Fruit fly (Drosophila melanogaster) whole organism, embryonic: ENCODE results near the gene CG2767.
A peak's percentile ranks its signal among the peaks of the same experiment; 100 is the strongest.

Experiments
- B-H2 ChIP-seq: fragments of 200-800 bp; sonication (Bioruptor generic); optimal IDR thresholded peaks from 2 replicates; lab custom pipeline; 2018; ENCODE audit warnings: missing biosample characterization, mild to moderate bottlenecking, missing genetic modification characterization
- CG10462 ChIP-seq: fragments of 200-800 bp; sonication (Bioruptor generic); optimal IDR thresholded peaks from 2 replicates; lab custom pipeline; 2016; ENCODE audit warnings: missing biosample characterization, missing genetic modification characterization
- CG11247 ChIP-seq: fragments of 200-800 bp; sonication (Bioruptor generic); IDR thresholded peaks from 2 replicates; pipeline ENCODE4 v1.3.6; 2022; ENCODE audit warnings: missing biosample characterization, missing genetic modification characterization
- CG11456 ChIP-seq: fragments of 200-800 bp; sonication (Bioruptor generic); IDR thresholded peaks from 3 replicates; pipeline ENCODE4 v1.3.6; 2022; ENCODE audit warnings: missing biosample characterization, missing genetic modification characterization
- CG12299 ChIP-seq: fragments of 200-800 bp; sonication (Bioruptor generic); optimal IDR thresholded peaks from 2 replicates; lab custom pipeline; 2018; ENCODE audit warnings: missing biosample characterization, mild to moderate bottlenecking, missing genetic modification characterization
- CG13296 ChIP-seq: fragments of 200-800 bp; sonication (Bioruptor generic); optimal IDR thresholded peaks from 3 replicates; lab custom pipeline; 2018; ENCODE audit warnings: missing biosample characterization, mild to moderate bottlenecking, missing genetic modification characterization
- CG13424 ChIP-seq: fragments of 200-800 bp; sonication (Bioruptor generic); optimal IDR thresholded peaks from 2 replicates; lab custom pipeline; 2019; ENCODE audit warnings: missing biosample characterization, mild to moderate bottlenecking, missing genetic modification characterization, moderate library complexity
- CG16779 ChIP-seq: fragments of 200-800 bp; sonication (Bioruptor generic); IDR thresholded peaks from 2 replicates; pipeline ENCODE4 v1.3.6; 2022; ENCODE audit warnings: missing biosample characterization, missing genetic modification characterization
- CG16813 ChIP-seq: fragments of 200-800 bp; sonication (Bioruptor generic); IDR thresholded peaks from 3 replicates; pipeline ENCODE4 v1.3.6; 2022; ENCODE audit warnings: missing biosample characterization, missing genetic modification characterization; ENCODE audit not compliant: partially characterized antibody
- CG18011 ChIP-seq: fragments of 200-800 bp; sonication (Bioruptor generic); optimal IDR thresholded peaks from 2 replicates; lab custom pipeline; 2017; ENCODE audit warnings: missing biosample characterization, missing genetic modification characterization, mild to moderate bottlenecking, moderate library complexity, missing genotype
- CG2712 ChIP-seq: fragments of 200-800 bp; optimal IDR thresholded peaks from 3 replicates; lab custom pipeline; 2019; ENCODE audit warnings: missing biosample characterization, mild to moderate bottlenecking, missing genetic modification characterization, moderate library complexity
- CG2875 ChIP-seq: fragments of 200-800 bp; sonication (Bioruptor generic); optimal IDR thresholded peaks from 2 replicates; lab custom pipeline; 2017; ENCODE audit warnings: missing biosample characterization, mild to moderate bottlenecking, missing genetic modification characterization, missing genetic modification reagents
- CG31441 ChIP-seq: fragments of 200-800 bp; sonication (Bioruptor generic); IDR thresholded peaks from 2 replicates; pipeline ENCODE4 v1.3.6; 2022; ENCODE audit warnings: missing biosample characterization, missing genetic modification characterization
- CG32767 ChIP-seq: fragments of 200-800 bp; sonication (Bioruptor generic); IDR thresholded peaks from 2 replicates; pipeline ENCODE4 v1.3.6; 2022; ENCODE audit warnings: missing biosample characterization, missing genetic modification characterization
- CG3726 ChIP-seq: fragments of 200-800 bp; sonication (Bioruptor generic); IDR thresholded peaks from 3 replicates; pipeline ENCODE4, ENCODE4 v1.3.6; 2022; ENCODE audit warnings: missing biosample characterization, missing genetic modification characterization
- CG3847 ChIP-seq: fragments of 200-800 bp; sonication (Bioruptor generic); IDR thresholded peaks from 2 replicates; pipeline ENCODE4 v1.3.6; 2022; ENCODE audit warnings: missing biosample characterization, missing genetic modification characterization
- CG4854 ChIP-seq: fragments of 200-800 bp; sonication (Bioruptor generic); optimal IDR thresholded peaks from 2 replicates; lab custom pipeline; 2016; ENCODE audit warnings: missing biosample characterization, missing genetic modification characterization, inconsistent platforms
- CG6272 ChIP-seq: fragments of 200-800 bp; sonication (Bioruptor generic); IDR thresholded peaks from 2 replicates; pipeline ENCODE4 v1.3.6; 2022; ENCODE audit warnings: missing biosample characterization, missing genetic modification characterization
- CG7839 ChIP-seq: fragments of 200-800 bp; sonication (Bioruptor generic); optimal IDR thresholded peaks from 3 replicates; lab custom pipeline; 2018; ENCODE audit warnings: missing biosample characterization, mild to moderate bottlenecking, missing genetic modification characterization, moderate library complexity
- CG8281 ChIP-seq: fragments of 200-800 bp; sonication (Bioruptor generic); optimal IDR thresholded peaks from 2 replicates; lab custom pipeline; 2018; ENCODE audit warnings: missing biosample characterization, mild to moderate bottlenecking, missing genetic modification characterization, moderate library complexity
- CTCF ChIP-seq: fragments of 200-800 bp; sonication (Bioruptor generic); optimal IDR thresholded peaks from 2 replicates; lab custom pipeline; 2017; ENCODE audit warnings: missing biosample characterization, mild to moderate bottlenecking, missing genetic modification characterization, moderate library complexity
- Chrac-16 ChIP-seq: fragments of 200-800 bp; sonication (Bioruptor generic); optimal IDR thresholded peaks from 3 replicates; lab custom pipeline; 2016; ENCODE audit warnings: missing biosample characterization, missing genetic modification characterization
- D19B ChIP-seq: fragments of 200-800 bp; sonication (Bioruptor generic); optimal IDR thresholded peaks from 2 replicates; lab custom pipeline; 2017; ENCODE audit warnings: missing biosample characterization, mild to moderate bottlenecking, missing genetic modification characterization
- Dfd ChIP-seq, 2 experiments: fragments of >200 bp; optimal IDR thresholded peaks; 2 replicates each; lab custom pipeline; 2017; ENCODE audit warnings: missing biosample characterization in 2 of 2, missing genetic modification characterization in 2 of 2
- Doc2 ChIP-seq: fragments of 200-800 bp; sonication (Bioruptor generic); IDR thresholded peaks from 2 replicates; pipeline ENCODE4 v1.3.6; 2022; ENCODE audit warnings: missing biosample characterization, missing genetic modification characterization
- ERR ChIP-seq: fragments of 200-800 bp; sonication (Bioruptor generic); optimal IDR thresholded peaks from 2 replicates; lab custom pipeline; 2016; ENCODE audit warnings: missing biosample characterization, missing genetic modification characterization
- Meics ChIP-seq: fragments of 200-800 bp; sonication (Bioruptor generic); optimal IDR thresholded peaks from 2 replicates; lab custom pipeline; 2017; ENCODE audit warnings: missing biosample characterization, mild to moderate bottlenecking, missing genetic modification characterization
- NC2α ChIP-seq: fragments of 200-800 bp; sonication (Bioruptor generic); optimal IDR thresholded peaks from 2 replicates; lab custom pipeline; 2016; ENCODE audit warnings: missing biosample characterization, missing genetic modification characterization
- NC2β ChIP-seq: fragments of 200-800 bp; sonication (Bioruptor generic); optimal IDR thresholded peaks from 2 replicates; lab custom pipeline; 2016; ENCODE audit warnings: missing biosample characterization, missing genetic modification characterization
- Ravus ChIP-seq: fragments of 200-800 bp; sonication (Bioruptor generic); IDR thresholded peaks from 2 replicates; pipeline ENCODE4 v1.3.6; 2022; ENCODE audit warnings: missing biosample characterization, missing genetic modification characterization
- Sry-δ ChIP-seq: fragments of 200-800 bp; sonication (Bioruptor generic); optimal IDR thresholded peaks from 2 replicates; lab custom pipeline; 2016; ENCODE audit warnings: missing biosample characterization, missing genetic modification characterization
- abd-A ChIP-seq: fragments of 200-800 bp; sonication (Bioruptor generic); optimal IDR thresholded peaks from 3 replicates; lab custom pipeline; 2019; ENCODE audit warnings: missing biosample characterization, mild to moderate bottlenecking, missing genetic modification characterization, moderate library complexity
- ase ChIP-seq: fragments of 200-800 bp; sonication (Bioruptor generic); IDR thresholded peaks from 3 replicates; pipeline ENCODE4 v1.3.6; 2022; ENCODE audit warnings: missing biosample characterization, missing genetic modification characterization
- bab2 ChIP-seq: fragments of 200-800 bp; sonication (Bioruptor generic); optimal IDR thresholded peaks from 2 replicates; lab custom pipeline; 2016; ENCODE audit warnings: missing biosample characterization, missing genetic modification characterization
- cato ChIP-seq: fragments of 200-800 bp; sonication (Bioruptor generic); optimal IDR thresholded peaks from 2 replicates; lab custom pipeline; 2016; ENCODE audit warnings: missing biosample characterization, missing genetic modification characterization, borderline replicate concordance
- chinmo ChIP-seq: fragments of 200-800 bp; sonication (Bioruptor generic); IDR thresholded peaks from 4 replicates; pipeline ENCODE4 v1.3.6; 2022; ENCODE audit warnings: missing biosample characterization, missing genetic modification characterization; ENCODE audit not compliant: partially characterized antibody
- chn ChIP-seq: fragments of 200-800 bp; sonication (Bioruptor generic); optimal IDR thresholded peaks from 2 replicates; lab custom pipeline; 2016; ENCODE audit warnings: missing biosample characterization, missing genetic modification characterization
- dysf ChIP-seq: fragments of 200-800 bp; sonication (Bioruptor generic); IDR thresholded peaks from 3 replicates; pipeline ENCODE4 v1.3.6; 2022; ENCODE audit warnings: missing biosample characterization, missing genetic modification characterization
- exex ChIP-seq: fragments of 200-800 bp; sonication (Bioruptor generic); optimal IDR thresholded peaks from 4 replicates; lab custom pipeline; 2018; ENCODE audit warnings: missing biosample characterization, mild to moderate bottlenecking, missing genetic modification characterization, moderate library complexity
- gcm2 ChIP-seq: fragments of 200-800 bp; sonication (Bioruptor generic); optimal IDR thresholded peaks from 2 replicates; lab custom pipeline; 2016; ENCODE audit warnings: missing biosample characterization, missing genetic modification characterization
- kah ChIP-seq: fragments of 200-800 bp; sonication (Bioruptor generic); optimal IDR thresholded peaks from 2 replicates; lab custom pipeline; 2018; ENCODE audit warnings: missing biosample characterization, mild to moderate bottlenecking, missing genetic modification characterization
- klu ChIP-seq: fragments of 200-800 bp; sonication (Bioruptor generic); IDR thresholded peaks from 2 replicates; pipeline ENCODE4 v1.3.6; 2022; ENCODE audit warnings: missing biosample characterization, missing genetic modification characterization
- pan ChIP-seq, 4 experiments: fragments of >200 bp in 3 of 4; fragments of 200-800 bp in 1 of 4; sonication (Bioruptor generic) in 1 of 4; optimal IDR thresholded peaks in 3 of 4; IDR thresholded peaks in 1 of 4; 2 replicates each; pipeline versions ENCODE4 v1.3.6 to Lab custom; 2017 to 2022; ENCODE audit warnings: missing biosample characterization in 2 of 4, missing genetic modification characterization in 2 of 4, mixed read lengths in 1 of 4
- pum ChIP-seq: fragments of 200-800 bp; sonication (Bioruptor generic); optimal IDR thresholded peaks from 2 replicates; lab custom pipeline; 2016; ENCODE audit warnings: missing biosample characterization, missing genetic modification characterization
- repo ChIP-seq: fragments of 200-800 bp; sonication (Bioruptor generic); optimal IDR thresholded peaks from 2 replicates; lab custom pipeline; 2016; ENCODE audit warnings: missing biosample characterization, missing genetic modification characterization
- ro ChIP-seq: fragments of 200-800 bp; sonication (Bioruptor generic); IDR thresholded peaks from 2 replicates; pipeline ENCODE4 v1.3.6; 2022; ENCODE audit warnings: missing biosample characterization, missing genetic modification characterization
- scrt ChIP-seq: fragments of 200-800 bp; sonication (Bioruptor generic); optimal IDR thresholded peaks from 2 replicates; lab custom pipeline; 2018; ENCODE audit warnings: missing biosample characterization, mild to moderate bottlenecking, missing genetic modification characterization, moderate library complexity
- shn ChIP-seq: fragments of 200-800 bp; sonication (Bioruptor generic); optimal IDR thresholded peaks from 3 replicates; lab custom pipeline; 2016; ENCODE audit warnings: missing biosample characterization, missing genetic modification characterization
- tna ChIP-seq: fragments of 200-800 bp; sonication (Bioruptor generic); IDR thresholded peaks from 2 replicates; pipeline ENCODE4 v1.3.6; 2022; ENCODE audit warnings: missing biosample characterization, missing genetic modification characterization; ENCODE audit not compliant: partially characterized antibody
- toy ChIP-seq: fragments of 200-800 bp; sonication (Bioruptor generic); IDR thresholded peaks from 2 replicates; pipeline ENCODE4 v1.3.6; 2022; ENCODE audit warnings: missing biosample characterization, missing genetic modification characterization
- usp ChIP-seq: fragments of >200 bp; optimal IDR thresholded peaks from 2 replicates; lab custom pipeline; 2017; ENCODE audit warnings: missing biosample characterization, missing genetic modification characterization

CG2767 gene

DNA sequence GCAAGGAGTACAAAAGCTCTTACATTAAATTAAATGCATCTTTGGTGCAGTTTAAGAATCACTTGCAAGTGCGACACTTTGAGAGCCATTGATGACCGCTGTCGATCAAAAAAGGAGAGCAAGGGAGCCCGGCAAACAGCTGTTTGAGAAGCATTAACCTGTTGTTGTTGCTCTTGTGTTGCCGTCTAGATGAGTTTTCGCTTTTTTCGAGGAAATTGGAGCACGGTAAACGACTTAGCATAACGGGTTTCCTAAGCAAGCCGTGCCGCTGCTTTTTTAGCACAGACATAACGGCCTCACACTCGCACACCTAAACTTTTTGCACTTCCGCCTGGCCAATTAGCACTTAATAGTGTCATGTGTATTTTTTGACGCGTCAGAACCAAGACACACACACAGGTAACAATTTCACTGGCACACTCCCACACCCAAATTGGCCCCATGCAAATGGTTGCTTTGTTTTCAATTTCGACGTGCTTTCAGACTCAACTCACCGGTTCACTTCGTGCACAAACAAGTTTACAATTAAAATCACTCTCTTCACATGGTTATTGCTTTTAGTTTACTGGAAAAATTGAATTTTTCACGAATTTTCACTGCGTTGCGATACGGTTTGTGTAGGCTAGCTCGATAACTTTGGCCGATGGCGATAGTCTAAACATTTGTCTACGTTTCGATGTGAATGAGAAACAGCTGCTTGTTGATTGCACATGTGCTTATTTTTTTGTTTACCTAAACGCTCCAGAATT is 22.4 kb upstream of the CG2767 start, which contains the start of the genes CG10903 and CG2747 (continued):
- no peak for TF ChIP-seq gcm2 (GFP tag; lab: Kevin White, UChicago)
- TF ChIP-seq CG18011: no peak
- no peak for TF ChIP-seq Meics (GFP tag; lab: Kevin White, UChicago)
- no peak for TF ChIP-seq CG3726 (GFP tag; lab: Robert Waterston, UW)
- TF ChIP-seq CG8281: no peak
- TF ChIP-seq CG2875 (GFP tag; lab: Kevin White, UChicago): no peak
- no peak for TF ChIP-seq CG7839 (tag; lab: Kevin White, UChicago)
- TF ChIP-seq cato: no peak
- TF ChIP-seq CG13296 (GFP tag; lab: Kevin White, UChicago): no peak
- no peak for TF ChIP-seq CG10462 (GFP tag; lab: Kevin White, UChicago)
- no peak for TF ChIP-seq pan (optimal IDR thresholded peaks at IDR 0.05; lab: Kevin White, UChicago)
- no peak for TF ChIP-seq pan (GFP tag; optimal IDR thresholded peaks at IDR 0.05 in 1 of 2, IDR thresholded peaks at IDR 0.05 in 1 of 2)
- no peak for TF ChIP-seq CG13424 (tag; lab: Kevin White, UChicago)
- no peak for TF ChIP-seq D19B (GFP tag; lab: Kevin White, UChicago)
- TF ChIP-seq NC2β (GFP tag; lab: Kevin White, UChicago): no peak
- TF ChIP-seq CG16813 (GFP tag; lab: Robert Waterston, UW): peak; percentile 64; the same call in 2 of the 3 replicates
- no peak for TF ChIP-seq dysf (GFP tag; lab: Robert Waterston, UW)
- no peak for TF ChIP-seq CG4854
- no peak for TF ChIP-seq shn (GFP tag; lab: Kevin White, UChicago)
- TF ChIP-seq Doc2 (GFP tag; lab: Robert Waterston, UW): no peak
- TF ChIP-seq CG3847 (GFP tag; lab: Robert Waterston, UW): no peak
- no peak for TF ChIP-seq CG11456 (GFP tag; lab: Robert Waterston, UW)
- TF ChIP-seq Chrac-16 (GFP tag; lab: Kevin White, UChicago): no peak
- TF ChIP-seq repo: no peak
- peak; percentile 40; the same call in 1 of the 2 replicates for TF ChIP-seq klu (GFP tag; lab: Robert Waterston, UW)
- TF ChIP-seq chinmo: peak; percentile 59; the same call in 1 of the 4 replicates
- TF ChIP-seq abd-A: no peak
- no peak for TF ChIP-seq Dfd (GFP tag; optimal IDR thresholded peaks at IDR 0.05; lab: Kevin White, UChicago)
- no peak for TF ChIP-seq toy (GFP tag; lab: Robert Waterston, UW)
- no peak for TF ChIP-seq CG2712 (tag; lab: Kevin White, UChicago)
- TF ChIP-seq NC2α: no peak
- peak; percentile 81 for TF ChIP-seq scrt
- TF ChIP-seq CG16779 (GFP tag; lab: Robert Waterston, UW): no peak
- no peak for TF ChIP-seq bab2 (GFP tag; lab: Kevin White, UChicago)
- TF ChIP-seq kah (GFP tag; lab: Kevin White, UChicago): no peak
- TF ChIP-seq Ravus (GFP tag; lab: Robert Waterston, UW): no peak
- no peak for TF ChIP-seq CTCF (GFP tag; lab: Kevin White, UChicago)
- no peak for TF ChIP-seq ase (GFP tag; lab: Robert Waterston, UW)
- TF ChIP-seq CG31441 (GFP tag; lab: Robert Waterston, UW): no peak
- TF ChIP-seq usp: no peak
- no peak for TF ChIP-seq CG12299 (tag; lab: Kevin White, UChicago)
- TF ChIP-seq ro: no peak
- TF ChIP-seq CG11247 (GFP tag; lab: Robert Waterston, UW): no peak
- no peak for TF ChIP-seq chn (GFP tag; lab: Kevin White, UChicago)
- TF ChIP-seq CG32767 (GFP tag; lab: Robert Waterston, UW): no peak
- no peak for TF ChIP-seq CG6272 (GFP tag; lab: Robert Waterston, UW)
- peak; percentile 35 for TF ChIP-seq tna (GFP tag; lab: Robert Waterston, UW)
- peak; percentile 5 for TF ChIP-seq B-H2 (GFP tag; lab: Kevin White, UChicago)
- TF ChIP-seq exex (tag; lab: Kevin White, UChicago): peak; percentile 39
- peak; percentile 58 for TF ChIP-seq Sry-δ
- TF ChIP-seq pum (GFP tag; lab: Kevin White, UChicago): no peak
- TF ChIP-seq ERR (GFP tag; lab: Kevin White, UChicago): no peak
